Fruit fly (Drosophila melanogaster) whole organism, embryonic: ENCODE measurements around the gene CG43980.

ENCODE experiments used
- Abd-B ChIP-seq: fragments of 200-800 bp; sonication (Bioruptor generic); optimal IDR thresholded peaks from 2 replicates; lab custom pipeline; 2018; ENCODE audit warnings: missing biosample characterization, mild to moderate bottlenecking, missing genetic modification characterization, moderate library complexity
- Ada2b ChIP-seq: fragments of 200-800 bp; sonication (Bioruptor generic); IDR thresholded peaks from 2 replicates; pipeline ENCODE4 v1.3.6; 2022; ENCODE audit warnings: missing biosample characterization, missing genetic modification characterization
- BEAF-32 ChIP-seq: fragments of 200-800 bp; sonication (Bioruptor generic); optimal IDR thresholded peaks from 3 replicates; lab custom pipeline; 2017; ENCODE audit warnings: missing biosample characterization, missing genetic modification characterization, mild to moderate bottlenecking, moderate library complexity, missing genetic modification reagents
- Bgb ChIP-seq: fragments of 200-800 bp; sonication (Bioruptor generic); IDR thresholded peaks from 2 replicates; pipeline ENCODE4 v1.3.6; 2022; ENCODE audit warnings: missing biosample characterization, missing genetic modification characterization; ENCODE audit not compliant: partially characterized antibody
- CG10267 ChIP-seq: fragments of 200-800 bp; sonication (Bioruptor generic); optimal IDR thresholded peaks from 2 replicates; lab custom pipeline; 2018; ENCODE audit warnings: missing biosample characterization, mild to moderate bottlenecking, missing genetic modification characterization, moderate library complexity
- CG13287 ChIP-seq: fragments of 200-800 bp; sonication (Bioruptor generic); IDR thresholded peaks from 2 replicates; pipeline ENCODE4 v1.3.6; 2022; ENCODE audit warnings: missing biosample characterization, missing genetic modification characterization; ENCODE audit not compliant: partially characterized antibody
- CG13624 ChIP-seq: fragments of 200-800 bp; sonication (Bioruptor generic); optimal IDR thresholded peaks from 2 replicates; lab custom pipeline; 2016; ENCODE audit warnings: missing biosample characterization, missing genetic modification characterization
- CG14710 ChIP-seq: fragments of 200-800 bp; sonication (Bioruptor generic); optimal IDR thresholded peaks from 3 replicates; lab custom pipeline; 2019; ENCODE audit warnings: missing biosample characterization, mild to moderate bottlenecking, missing genetic modification characterization, moderate library complexity
- CG15479 ChIP-seq: fragments of 200-800 bp; sonication (Bioruptor generic); optimal IDR thresholded peaks from 3 replicates; lab custom pipeline; 2019; ENCODE audit warnings: missing biosample characterization, mild to moderate bottlenecking, missing genetic modification characterization, moderate library complexity
- CG16863 ChIP-seq: fragments of 200-800 bp; sonication (Bioruptor generic); optimal IDR thresholded peaks from 3 replicates; lab custom pipeline; 2016; ENCODE audit warnings: missing biosample characterization, missing genetic modification characterization
- CG1832 ChIP-seq: fragments of 200-800 bp; sonication (Bioruptor generic); optimal IDR thresholded peaks from 2 replicates; lab custom pipeline; 2017; ENCODE audit warnings: missing biosample characterization, mild to moderate bottlenecking, missing genetic modification characterization, inconsistent platforms
- CG18764 ChIP-seq: fragments of 200-800 bp; sonication (Bioruptor generic); optimal IDR thresholded peaks from 3 replicates; lab custom pipeline; 2016; ENCODE audit warnings: missing biosample characterization, missing genetic modification characterization
- CG2116 ChIP-seq: fragments of 200-800 bp; sonication (Bioruptor generic); optimal IDR thresholded peaks from 3 replicates; lab custom pipeline; 2018; ENCODE audit warnings: missing biosample characterization, mild to moderate bottlenecking, missing genetic modification characterization
- CG2199 ChIP-seq: fragments of 200-800 bp; sonication (Bioruptor generic); IDR thresholded peaks from 3 replicates; pipeline ENCODE4 v1.3.6; 2022; ENCODE audit warnings: missing biosample characterization, missing genetic modification characterization
- CG3281 ChIP-seq: fragments of 200-800 bp; sonication (Bioruptor generic); optimal IDR thresholded peaks from 3 replicates; lab custom pipeline; 2017; ENCODE audit warnings: missing biosample characterization, mild to moderate bottlenecking, missing genetic modification characterization
- CG34224 ChIP-seq: fragments of 200-800 bp; sonication (Bioruptor generic); IDR thresholded peaks from 3 replicates; pipeline ENCODE4 v1.3.6; 2022; ENCODE audit warnings: missing biosample characterization, missing genetic modification characterization; ENCODE audit not compliant: partially characterized antibody
- CG4617 ChIP-seq: fragments of 200-800 bp; sonication (Bioruptor generic); optimal IDR thresholded peaks from 3 replicates; lab custom pipeline; 2016; ENCODE audit warnings: missing biosample characterization, missing genetic modification characterization, borderline replicate concordance
- CG6689 ChIP-seq: fragments of 200-800 bp; sonication (Bioruptor generic); IDR thresholded peaks from 2 replicates; pipeline ENCODE4 v1.3.6; 2022; ENCODE audit warnings: missing biosample characterization, missing genetic modification characterization
- CG6765 ChIP-seq: fragments of 200-800 bp; sonication (Bioruptor generic); optimal IDR thresholded peaks from 3 replicates; lab custom pipeline; 2017; ENCODE audit warnings: missing biosample characterization, mild to moderate bottlenecking, missing genetic modification characterization
- CG8478 ChIP-seq: fragments of >200 bp; optimal IDR thresholded peaks from 2 replicates; lab custom pipeline; 2018
- Dad ChIP-seq: fragments of 200-800 bp; sonication (Bioruptor generic); optimal IDR thresholded peaks from 3 replicates; lab custom pipeline; 2016; ENCODE audit warnings: missing biosample characterization, missing genetic modification characterization
- Dek ChIP-seq: fragments of 200-800 bp; sonication (Bioruptor generic); optimal IDR thresholded peaks from 3 replicates; lab custom pipeline; 2019; ENCODE audit warnings: missing biosample characterization, mild to moderate bottlenecking, missing genetic modification characterization, moderate library complexity
- Dll ChIP-seq: fragments of 200-800 bp; sonication (Bioruptor generic); IDR thresholded peaks from 4 replicates; pipeline ENCODE4 v1.3.6; 2022; ENCODE audit warnings: missing biosample characterization, missing genetic modification characterization; ENCODE audit not compliant: partially characterized antibody
- Dp ChIP-seq: fragments of 200-800 bp; sonication (Bioruptor generic); optimal IDR thresholded peaks from 2 replicates; lab custom pipeline; 2018; ENCODE audit warnings: missing biosample characterization, mild to moderate bottlenecking, missing genetic modification characterization, moderate library complexity
- Ets97D ChIP-seq: fragments of 200-800 bp; sonication (Bioruptor generic); optimal IDR thresholded peaks from 3 replicates; lab custom pipeline; 2016; ENCODE audit warnings: missing biosample characterization, missing genetic modification characterization
- Fer2 ChIP-seq: fragments of 200-800 bp; sonication (Bioruptor generic); optimal IDR thresholded peaks from 2 replicates; lab custom pipeline; 2018; ENCODE audit warnings: missing biosample characterization, mild to moderate bottlenecking, missing genetic modification characterization, moderate library complexity
- GATAe ChIP-seq: fragments of 200-800 bp; sonication (Bioruptor generic); conservative IDR thresholded peaks from 2 replicates; pipeline ENCODE4 v1.3.6; 2022; ENCODE audit warnings: missing biosample characterization, missing genetic modification characterization
- Gsc ChIP-seq: fragments of 200-800 bp; sonication (Bioruptor generic); IDR thresholded peaks from 2 replicates; pipeline ENCODE4 v1.3.6; 2022; ENCODE audit warnings: missing biosample characterization, missing genetic modification characterization
- Hmx ChIP-seq: fragments of 200-800 bp; sonication (Bioruptor generic); optimal IDR thresholded peaks from 2 replicates; lab custom pipeline; 2016; ENCODE audit warnings: missing biosample characterization, missing genetic modification characterization
- MBD-R2 ChIP-seq: fragments of 200-800 bp; sonication (Bioruptor generic); IDR thresholded peaks from 2 replicates; pipeline ENCODE4 v1.3.6; 2022; ENCODE audit warnings: missing biosample characterization, missing genetic modification characterization
- Mad ChIP-seq: fragments of 200-800 bp; sonication (Bioruptor generic); optimal IDR thresholded peaks from 2 replicates; lab custom pipeline; 2016; ENCODE audit warnings: missing biosample characterization, missing genetic modification characterization
- Neu2 ChIP-seq: fragments of 200-800 bp; sonication (Bioruptor generic); optimal IDR thresholded peaks from 3 replicates; lab custom pipeline; 2016; ENCODE audit warnings: missing biosample characterization, missing genetic modification characterization, borderline replicate concordance
- Xbp1 ChIP-seq: fragments of 200-800 bp; sonication (Bioruptor generic); optimal IDR thresholded peaks from 3 replicates; lab custom pipeline; 2016; ENCODE audit warnings: missing biosample characterization, mild to moderate bottlenecking, missing genetic modification characterization
- YL-1 ChIP-seq: fragments of 200-800 bp; sonication (Bioruptor generic); optimal IDR thresholded peaks from 3 replicates; lab custom pipeline; 2017; ENCODE audit warnings: missing biosample characterization, mild to moderate bottlenecking, missing genetic modification characterization
- ato ChIP-seq: fragments of 200-800 bp; sonication (Bioruptor generic); IDR thresholded peaks from 2 replicates; pipeline ENCODE4 v1.3.6; 2022; ENCODE audit warnings: missing biosample characterization, missing genetic modification characterization; ENCODE audit not compliant: partially characterized antibody
- bbx ChIP-seq: fragments of 200-800 bp; sonication (Bioruptor generic); IDR thresholded peaks from 2 replicates; pipeline ENCODE4 v1.3.6; 2022; ENCODE audit warnings: missing biosample characterization, missing genetic modification characterization; ENCODE audit not compliant: partially characterized antibody
- ewg ChIP-seq: fragments of 200-800 bp; sonication (Bioruptor generic); optimal IDR thresholded peaks from 3 replicates; lab custom pipeline; 2017; ENCODE audit warnings: mild to moderate bottlenecking, missing biosample characterization, missing genetic modification reagents, missing genetic modification characterization
- gfzf ChIP-seq: fragments of 200-800 bp; sonication (Bioruptor generic); optimal IDR thresholded peaks from 2 replicates; lab custom pipeline; 2016; ENCODE audit warnings: missing biosample characterization, mild to moderate bottlenecking, missing genetic modification characterization, moderate library complexity
- grau ChIP-seq: fragments of 200-800 bp; optimal IDR thresholded peaks from 3 replicates; lab custom pipeline; 2019; ENCODE audit warnings: missing biosample characterization, mild to moderate bottlenecking, missing genetic modification characterization, moderate library complexity
- jing ChIP-seq: fragments of 200-800 bp; sonication (Bioruptor generic); optimal IDR thresholded peaks from 2 replicates; lab custom pipeline; 2018; ENCODE audit warnings: missing biosample characterization, mild to moderate bottlenecking, missing genetic modification characterization
- knrl ChIP-seq: fragments of 200-800 bp; sonication (Bioruptor generic); IDR thresholded peaks from 3 replicates; pipeline ENCODE4 v1.3.6; 2022; ENCODE audit warnings: missing biosample characterization, missing genetic modification characterization; ENCODE audit not compliant: partially characterized antibody
- onecut ChIP-seq: fragments of 200-800 bp; sonication (Bioruptor generic); IDR thresholded peaks from 2 replicates; pipeline ENCODE4 v1.3.6; 2022; ENCODE audit warnings: missing biosample characterization, missing genetic modification characterization
- sens ChIP-seq: fragments of 200-800 bp; sonication (Bioruptor generic); peaks from one replicate; lab custom pipeline; 2016; ENCODE audit warnings: missing biosample characterization, missing genetic modification characterization
- slou ChIP-seq: fragments of 200-800 bp; sonication (Bioruptor generic); optimal IDR thresholded peaks from 3 replicates; lab custom pipeline; 2016; ENCODE audit warnings: missing biosample characterization, missing genetic modification characterization
- slp2 ChIP-seq: fragments of 200-800 bp; sonication (Bioruptor generic); optimal IDR thresholded peaks from 2 replicates; lab custom pipeline; 2016; ENCODE audit warnings: missing biosample characterization, missing genetic modification characterization
- tap ChIP-seq: fragments of 200-800 bp; optimal IDR thresholded peaks from 3 replicates; lab custom pipeline; 2019; ENCODE audit warnings: missing biosample characterization, mild to moderate bottlenecking, missing genetic modification characterization, moderate library complexity
- unc-4 ChIP-seq: fragments of 200-800 bp; sonication (Bioruptor generic); IDR thresholded peaks from 2 replicates; pipeline ENCODE4 v1.3.6; 2022; ENCODE audit warnings: missing biosample characterization, missing genetic modification characterization; ENCODE audit not compliant: partially characterized antibody
- z ChIP-seq: fragments of 200-800 bp; sonication (Bioruptor generic); IDR thresholded peaks from 3 replicates; pipeline ENCODE4 v1.3.6; 2022; ENCODE audit warnings: missing biosample characterization, missing genetic modification characterization
- zen2 ChIP-seq: fragments of 200-800 bp; sonication (Bioruptor generic); IDR thresholded peaks from 3 replicates; pipeline ENCODE4 v1.3.6; 2022; ENCODE audit warnings: missing biosample characterization, missing genetic modification characterization; ENCODE audit not compliant: partially characterized antibody

Gene CG43980

dm6 chr3L:21626036-21626614, 18.6 kb upstream of the CG43980 start:
- TF ChIP-seq ato (GFP tag; lab: Robert Waterston, UW): no peak
- peak; percentile 72 for TF ChIP-seq CG34224 (GFP tag; lab: Robert Waterston, UW)
- no peak for TF ChIP-seq Dek (tag; lab: Kevin White, UChicago)
- TF ChIP-seq BEAF-32 (GFP tag; lab: Kevin White, UChicago): peak; percentile 76
- TF ChIP-seq tap: no peak
- no peak for TF ChIP-seq CG16863 (GFP tag; lab: Kevin White, UChicago)
- TF ChIP-seq CG8478 (lab: Kevin White, UChicago): no peak
- no peak for TF ChIP-seq jing (GFP tag; lab: Kevin White, UChicago)
- TF ChIP-seq Mad (GFP tag; lab: Kevin White, UChicago): no peak
- peak; percentile 82 for TF ChIP-seq unc-4 (GFP tag; lab: Robert Waterston, UW)
- TF ChIP-seq CG1832: no peak
- no peak for TF ChIP-seq CG18764 (GFP tag; lab: Kevin White, UChicago)
- TF ChIP-seq Fer2: no peak
- no peak for TF ChIP-seq slp2 (GFP tag; lab: Kevin White, UChicago)
- no peak for TF ChIP-seq CG13624
- TF ChIP-seq Neu2 (GFP tag; lab: Kevin White, UChicago): no peak
- TF ChIP-seq onecut (GFP tag; lab: Robert Waterston, UW): peak; percentile 52; the same call in 1 of the 2 replicates
- TF ChIP-seq zen2 (GFP tag; lab: Robert Waterston, UW): no peak; the same call in 2 of the 3 replicates
- TF ChIP-seq slou (GFP tag; lab: Kevin White, UChicago): no peak
- TF ChIP-seq CG15479: peak; percentile 6
- TF ChIP-seq YL-1 (GFP tag; lab: Kevin White, UChicago): peak; percentile 40
- peak; percentile 52 for TF ChIP-seq CG14710 (tag; lab: Kevin White, UChicago)
- no peak for TF ChIP-seq CG6765 (GFP tag; lab: Kevin White, UChicago)
- TF ChIP-seq CG3281 (GFP tag; lab: Kevin White, UChicago): no peak
- TF ChIP-seq Bgb (GFP tag; lab: Robert Waterston, UW): peak; percentile 72; the same call in 1 of the 2 replicates
- TF ChIP-seq CG2116 (GFP tag; lab: Kevin White, UChicago): peak; percentile 64
- TF ChIP-seq CG10267 (tag; lab: Kevin White, UChicago): peak; percentile 45
- peak; percentile 9 for TF ChIP-seq sens
- no peak for TF ChIP-seq GATAe
- TF ChIP-seq knrl (GFP tag; lab: Robert Waterston, UW): no peak
- TF ChIP-seq Ets97D (GFP tag; lab: Kevin White, UChicago): peak; percentile 19
- no peak for TF ChIP-seq CG6689 (GFP tag; lab: Robert Waterston, UW)
- TF ChIP-seq CG4617: peak; percentile 76
- TF ChIP-seq Hmx: no peak
- TF ChIP-seq CG13287 (GFP tag; lab: Robert Waterston, UW): peak; percentile 83
- peak; percentile 60; the same call in 1 of the 2 replicates for TF ChIP-seq MBD-R2 (GFP tag; lab: Robert Waterston, UW)
- no peak for TF ChIP-seq Dad (GFP tag; lab: Kevin White, UChicago)
- no peak for TF ChIP-seq Abd-B (GFP tag; lab: Kevin White, UChicago)
- TF ChIP-seq Gsc (GFP tag; lab: Robert Waterston, UW): no peak
- peak; percentile 79 for TF ChIP-seq Dll
- TF ChIP-seq gfzf (GFP tag; lab: Kevin White, UChicago): peak; percentile 15
- peak; percentile 71; the same call in 1 of the 2 replicates for TF ChIP-seq bbx (GFP tag; lab: Robert Waterston, UW)
- TF ChIP-seq ewg: no peak
- no peak for TF ChIP-seq Xbp1 (GFP tag; lab: Kevin White, UChicago)
- TF ChIP-seq CG2199: no peak
- no peak for TF ChIP-seq z
- TF ChIP-seq Ada2b: no peak
- no peak for TF ChIP-seq grau
- peak; percentile 33 for TF ChIP-seq Dp
